Fruit fly (Drosophila melanogaster): ENCODE data around the gene CkIalpha.

Gene CkIalpha

DNA sequence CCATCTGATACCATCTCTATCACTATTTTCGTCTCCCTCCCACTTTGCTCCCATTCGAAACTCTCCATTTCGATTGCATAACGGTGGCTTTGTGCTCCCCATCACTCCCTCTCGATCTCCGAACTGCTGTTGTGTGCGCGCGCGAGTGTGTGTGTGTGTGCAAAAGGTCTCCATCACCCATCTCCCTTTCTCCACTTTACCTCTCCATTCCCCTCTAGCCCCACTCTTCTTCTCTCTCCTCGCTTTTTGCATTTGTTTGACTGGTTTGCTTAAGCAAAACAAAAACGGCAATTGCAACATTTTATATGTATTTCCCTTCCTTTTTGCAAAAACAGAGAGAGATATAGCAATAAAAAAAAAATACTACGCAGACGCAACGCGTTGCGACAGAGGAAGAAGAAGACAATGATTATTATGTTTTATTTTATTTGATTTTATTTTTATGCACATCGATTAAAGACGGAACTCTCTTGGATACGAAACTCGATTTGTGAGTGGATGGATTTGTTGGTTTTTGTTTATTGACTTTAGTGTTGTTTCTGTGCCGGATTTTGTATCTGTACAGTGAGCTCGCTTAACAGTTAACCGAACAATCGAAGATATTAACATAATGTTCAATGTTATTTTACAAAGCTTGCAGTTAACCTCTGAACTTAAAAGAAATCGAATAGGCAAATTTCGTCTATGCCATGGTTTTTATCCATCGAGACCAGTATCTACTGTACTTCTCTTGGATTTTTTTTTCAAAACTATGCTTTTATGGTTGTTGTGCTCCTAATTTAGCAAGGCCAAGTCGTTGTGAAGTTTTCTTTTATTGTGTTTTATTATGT, 16.4 kb downstream of the CkIalpha start (continued):
- no peak for TF ChIP-seq sima (GFP tag; optimal IDR thresholded peaks at IDR 0.05)
- TF ChIP-seq mld (GFP tag; IDR thresholded peaks at IDR 0.05; ENCODE audit: partially characterized antibody), result no peak
- peak; percentile 5 for TF ChIP-seq CG17802 (tag; optimal IDR thresholded peaks at IDR 0.05)
- no peak for TF ChIP-seq CG2202 (tag; optimal IDR thresholded peaks at IDR 0.05)
- TF ChIP-seq Taf1 (GFP tag; IDR thresholded peaks at IDR 0.05), result peak; percentile 60
- TF ChIP-seq CG8089 (GFP tag; optimal IDR thresholded peaks at IDR 0.05), result no peak
- TF ChIP-seq sim (GFP tag; IDR thresholded peaks at IDR 0.05), result no peak
- no peak for TF ChIP-seq CG10274 (GFP tag; optimal IDR thresholded peaks at IDR 0.05)
- TF ChIP-seq CG18764 (GFP tag; optimal IDR thresholded peaks at IDR 0.05), result peak; percentile 22
- no peak for TF ChIP-seq CG1832 (GFP tag; optimal IDR thresholded peaks at IDR 0.05)
- no peak for TF ChIP-seq CG17186 (GFP tag; optimal IDR thresholded peaks at IDR 0.05)
- TF ChIP-seq CG9727 (GFP tag; optimal IDR thresholded peaks at IDR 0.05), result peak; percentile 34
- TF ChIP-seq CG4424 (GFP tag; optimal IDR thresholded peaks at IDR 0.05), result peak; percentile 55
- TF ChIP-seq ATbp (GFP tag; optimal IDR thresholded peaks at IDR 0.05), result no peak
- no peak for TF ChIP-seq p53 (GFP tag; optimal IDR thresholded peaks at IDR 0.05)
- TF ChIP-seq D (optimal IDR thresholded peaks at IDR 0.05), result no peak
- TF ChIP-seq D (GFP tag; optimal IDR thresholded peaks at IDR 0.05), result no peak
- TF ChIP-seq Sin3A (optimal IDR thresholded peaks at IDR 0.05), result no peak
- no peak for TF ChIP-seq Atf3 (GFP tag; optimal IDR thresholded peaks at IDR 0.05)
- TF ChIP-seq CHES-1-like (GFP tag; optimal IDR thresholded peaks at IDR 0.05), result peak; percentile 68
- TF ChIP-seq CG17912 (GFP tag; optimal IDR thresholded peaks at IDR 0.05), result peak; percentile 37
- peak; percentile 46 for TF ChIP-seq CG33213 (GFP tag; optimal IDR thresholded peaks at IDR 0.05)
- peak; percentile 34 for TF ChIP-seq Myb (GFP tag; optimal IDR thresholded peaks at IDR 0.05)
- TF ChIP-seq YL-1 (GFP tag; optimal IDR thresholded peaks at IDR 0.05), result no peak
- TF ChIP-seq CG17361 (GFP tag; IDR thresholded peaks at IDR 0.05), result peak; percentile 67; the same call in 2 of the 3 replicates
- no peak for TF ChIP-seq CG4328 (GFP tag; optimal IDR thresholded peaks at IDR 0.05)
- peak; percentile 51 for TF ChIP-seq CG6813 (GFP tag; optimal IDR thresholded peaks at IDR 0.05)
- peak; percentile 70 for TF ChIP-seq stc (GFP tag; IDR thresholded peaks at IDR 0.05)
- peak; percentile 65 for TF ChIP-seq Antp (GFP tag; optimal IDR thresholded peaks at IDR 0.05)
- TF ChIP-seq Ptx1 (GFP tag; IDR thresholded peaks at IDR 0.05), result peak; percentile 70
- peak; percentile 48 for TF ChIP-seq CG15514 (GFP tag; optimal IDR thresholded peaks at IDR 0.05)
- peak; percentile 21 for TF ChIP-seq CG30431 (GFP tag; optimal IDR thresholded peaks at IDR 0.05)
- TF ChIP-seq CG4854 (GFP tag; optimal IDR thresholded peaks at IDR 0.05), result peak; percentile 40
- TF ChIP-seq zen (tag; optimal IDR thresholded peaks at IDR 0.05), result peak; percentile 14
- TF ChIP-seq onecut (GFP tag; IDR thresholded peaks at IDR 0.05), result peak; percentile 37; the same call in 1 of the 2 replicates
- TF ChIP-seq CG7357 (GFP tag; IDR thresholded peaks at IDR 0.05), result no peak
- TF ChIP-seq CG7786 (GFP tag; optimal IDR thresholded peaks at IDR 0.05), result peak; percentile 76
- TF ChIP-seq CG33557 (GFP tag; optimal IDR thresholded peaks at IDR 0.05), result peak; percentile 26
- TF ChIP-seq CG43689 (GFP tag; IDR thresholded peaks at IDR 0.05), result no peak; the same call in 1 of the 2 replicates
- TF ChIP-seq Eip74EF (GFP tag; optimal IDR thresholded peaks at IDR 0.05), result peak in 1 of 2 experiments; percentile 51
- TF ChIP-seq Fer2 (tag; optimal IDR thresholded peaks at IDR 0.05), result peak; percentile 47
- TF ChIP-seq Tbp (GFP tag; optimal IDR thresholded peaks at IDR 0.05), result no peak
- TF ChIP-seq CG15601 (tag; optimal IDR thresholded peaks at IDR 0.05), result peak; percentile 26
- TF ChIP-seq CG15479 (GFP tag; optimal IDR thresholded peaks at IDR 0.05), result no peak
- TF ChIP-seq Deaf1 (tag; optimal IDR thresholded peaks at IDR 0.05), result peak; percentile 10
- peak; percentile 74; the same call in 2 of the 3 replicates for TF ChIP-seq CG11456 (GFP tag; IDR thresholded peaks at IDR 0.05)
- peak; percentile 17 for TF ChIP-seq CG1529 (GFP tag; optimal IDR thresholded peaks at IDR 0.05)
- TF ChIP-seq Abd-B (GFP tag; optimal IDR thresholded peaks at IDR 0.05), result peak; percentile 36
- TF ChIP-seq kay (GFP tag; optimal IDR thresholded peaks at IDR 0.05), result no peak

Data from whole organism, embryonic.